Worm (Caenorhabditis elegans) whole organism, dauer: ENCODE results near the gene Y6E2A.10.
"Not testable (repeated sequence)": the region's sequence is repeated elsewhere in the genome, so short reads cannot be mapped to it uniquely, and the experiment has no call there.

Source experiments
- unc-62 ChIP-seq: sonication (generic microtip); optimal IDR thresholded peaks from 2 replicates; lab custom pipeline; 2017; ENCODE audit warnings: missing biosample characterization, missing genetic modification reagents, missing genetic modification characterization

The Y6E2A.10 gene

DNA sequence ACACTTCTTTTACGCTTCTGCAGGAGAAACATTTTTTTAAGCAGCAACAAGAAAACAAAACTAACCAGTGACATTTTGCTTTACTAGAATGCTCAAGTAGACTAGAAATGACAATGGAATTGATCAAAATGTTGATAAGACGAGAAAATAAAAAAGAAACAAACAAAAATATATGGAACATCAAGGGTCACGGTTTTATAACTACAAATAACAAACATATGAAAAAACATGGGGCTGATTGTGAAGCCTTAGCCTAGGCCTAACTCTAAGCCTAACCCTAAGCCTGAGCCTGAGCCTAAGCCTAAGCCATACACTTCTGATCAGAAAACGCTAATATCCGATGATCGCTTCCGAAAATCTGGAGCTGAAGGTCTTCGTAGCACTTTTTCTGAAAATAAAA is at the start of gene Y6E2A.10:
Gene Y6E2A.10 (minus strand): TSS at position 101 of the 400 bp plus-strand sequence.
- no peak for TF ChIP-seq unc-62 (GFP tag; lab: Kevin White, UChicago)

DNA sequence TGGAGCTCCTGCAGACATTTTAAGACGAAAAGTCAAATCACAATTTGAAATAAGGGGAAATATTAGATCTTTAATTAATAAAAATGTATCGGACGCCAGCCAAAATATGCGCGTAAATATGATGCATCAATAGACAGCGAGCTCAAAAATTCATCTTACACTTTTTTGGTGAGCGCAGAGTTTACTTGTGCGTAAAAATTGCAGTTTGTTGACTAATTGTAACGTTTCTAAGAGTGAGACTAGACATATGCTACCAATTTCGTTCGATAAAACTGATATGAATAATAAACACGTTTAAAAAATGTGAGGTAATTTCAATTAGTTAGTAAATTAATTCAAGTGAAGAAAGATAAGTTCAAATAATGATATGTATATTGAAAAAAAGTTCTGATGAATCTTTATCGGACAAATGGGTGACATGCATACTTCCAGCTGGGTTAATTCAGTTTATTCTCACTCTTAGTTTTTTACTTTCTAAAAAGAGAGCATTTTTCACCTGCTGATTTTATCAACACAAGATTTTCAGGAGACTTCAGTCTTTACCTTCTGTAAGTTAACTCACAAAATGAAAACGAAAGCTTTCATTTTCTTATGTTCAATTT is 48.9 kb upstream of the Y6E2A.10 start, which contains the start of the genes nhr-285 and irld-52:
Gene nhr-285 (minus strand): TSS at position 101 of the 602 bp plus-strand sequence.
Gene irld-52 (plus strand): TSS at position 552 of the 602 bp plus-strand sequence.
- no peak for TF ChIP-seq unc-62 (GFP tag; lab: Kevin White, UChicago)

DNA sequence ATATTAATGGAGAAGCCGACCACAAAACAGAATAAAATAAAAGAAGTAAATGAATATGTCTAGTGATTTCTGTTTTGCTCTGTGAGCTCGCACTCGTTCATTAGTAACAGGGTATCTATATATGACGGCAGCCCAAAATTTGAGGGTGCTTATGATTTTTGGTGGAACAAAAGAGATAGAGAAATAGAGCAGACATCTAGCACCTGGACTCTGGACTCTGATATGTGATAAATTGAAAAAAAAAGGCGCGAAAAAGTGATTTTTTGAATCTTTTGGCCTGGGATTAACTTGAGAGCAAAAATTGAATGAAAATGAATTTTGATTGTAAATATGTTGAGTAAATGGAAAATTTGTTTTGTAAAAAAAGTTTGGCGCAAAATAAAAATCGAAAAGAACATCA is 46.3 kb upstream of the Y6E2A.10 start, which contains the start of gene nhr-283:
Gene nhr-283 (minus strand): TSS at position 101 of the 400 bp plus-strand sequence.
- TF ChIP-seq unc-62 (GFP tag; lab: Kevin White, UChicago), result no peak

DNA sequence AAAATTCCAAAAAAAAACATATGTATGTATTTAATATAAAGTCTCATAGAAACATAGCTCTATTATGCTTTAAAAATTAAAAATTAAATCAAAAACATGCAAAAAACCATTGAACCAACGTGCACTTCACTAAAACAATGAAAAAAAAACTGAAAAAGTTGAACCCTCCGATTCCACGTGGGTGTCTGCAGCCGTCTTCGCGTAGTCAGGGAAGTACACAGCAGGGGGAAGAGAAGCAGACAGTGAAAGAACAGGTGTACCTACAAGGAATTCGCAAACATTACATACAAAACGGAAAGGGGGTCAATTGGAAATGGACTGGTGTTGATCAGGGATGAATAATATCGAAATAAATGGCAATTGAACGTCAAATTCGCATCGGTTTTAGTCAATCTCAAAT is 43.6 kb upstream of the Y6E2A.10 start:
- no peak for TF ChIP-seq unc-62 (GFP tag; lab: Kevin White, UChicago)

DNA sequence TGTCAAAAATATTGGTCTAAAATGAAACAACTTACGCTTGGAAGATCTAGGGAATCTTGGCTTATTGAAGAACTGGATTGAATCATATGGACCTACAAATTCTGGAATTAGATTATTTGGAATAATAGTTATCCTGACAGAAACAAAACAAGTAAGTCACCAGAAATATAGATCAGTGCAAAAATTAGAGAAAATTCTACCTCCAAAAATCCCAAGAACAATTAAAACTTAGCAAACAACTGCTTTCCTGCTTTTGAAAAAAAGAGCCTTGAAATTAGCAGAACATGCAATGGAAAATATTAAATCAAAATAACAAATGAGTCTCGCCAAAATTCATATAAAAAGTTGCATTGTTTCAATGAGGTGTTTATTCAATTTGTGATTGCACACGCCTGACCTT is 42.8 kb upstream of the Y6E2A.10 start, which contains the start of gene nhr-60:
Gene nhr-60 (minus strand): TSS at position 101 of the 400 bp plus-strand sequence.
- TF ChIP-seq unc-62 (GFP tag; lab: Kevin White, UChicago), result no peak

DNA sequence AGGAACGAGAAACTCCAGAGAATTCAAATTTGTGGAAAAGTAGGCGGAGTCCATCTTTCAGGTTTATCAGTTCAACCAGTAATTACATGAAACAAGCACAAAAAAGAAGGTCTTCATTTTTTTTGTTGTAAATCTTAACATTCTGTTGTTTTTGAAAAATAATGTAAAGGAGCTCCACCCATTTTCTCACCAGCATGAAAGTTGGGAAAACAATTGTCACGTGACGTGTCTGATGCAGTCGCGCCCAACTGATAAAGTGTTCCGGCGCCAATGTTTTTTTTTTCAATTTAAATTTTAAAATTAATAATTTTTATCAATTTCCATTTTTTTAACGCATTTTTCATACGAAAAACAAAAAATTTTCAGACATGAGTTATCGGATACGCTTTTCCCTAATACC is 38.7 kb upstream of the Y6E2A.10 start, which contains the start of gene F57A10.4:
Gene F57A10.4 (plus strand): TSS at position 367 of the 400 bp plus-strand sequence.
- TF ChIP-seq unc-62 (GFP tag; lab: Kevin White, UChicago), result no peak

DNA sequence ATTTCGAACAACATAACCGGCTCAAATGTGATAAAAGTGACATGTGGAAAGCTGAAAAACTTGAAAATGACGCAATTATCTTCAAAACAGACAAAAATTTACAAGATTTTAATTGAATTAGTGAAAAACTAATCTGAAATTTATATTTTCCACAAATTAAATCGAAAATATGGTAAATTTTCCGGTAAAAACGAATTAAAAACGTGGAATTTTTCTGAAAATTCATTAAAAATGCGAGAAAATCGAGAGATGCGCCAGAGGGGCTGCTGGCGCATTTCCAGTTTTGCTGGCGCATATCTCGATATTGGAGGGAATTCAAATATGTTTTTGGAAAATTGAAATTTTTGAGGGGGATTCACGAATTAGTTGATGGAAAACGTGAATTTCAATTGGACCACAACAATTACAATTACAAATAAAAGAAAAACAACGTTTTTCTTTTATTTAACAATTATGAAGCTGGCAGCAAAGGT is 35.8 kb upstream of the Y6E2A.10 start, which contains the start of the genes haf-3 and F57A10.2:
Gene haf-3 (minus strand): TSS at position 51 of the 473 bp plus-strand sequence.
Gene F57A10.2 (plus strand): TSS at position 454 of the 473 bp plus-strand sequence.
- TF ChIP-seq unc-62 (GFP tag; lab: Kevin White, UChicago), result no peak

DNA sequence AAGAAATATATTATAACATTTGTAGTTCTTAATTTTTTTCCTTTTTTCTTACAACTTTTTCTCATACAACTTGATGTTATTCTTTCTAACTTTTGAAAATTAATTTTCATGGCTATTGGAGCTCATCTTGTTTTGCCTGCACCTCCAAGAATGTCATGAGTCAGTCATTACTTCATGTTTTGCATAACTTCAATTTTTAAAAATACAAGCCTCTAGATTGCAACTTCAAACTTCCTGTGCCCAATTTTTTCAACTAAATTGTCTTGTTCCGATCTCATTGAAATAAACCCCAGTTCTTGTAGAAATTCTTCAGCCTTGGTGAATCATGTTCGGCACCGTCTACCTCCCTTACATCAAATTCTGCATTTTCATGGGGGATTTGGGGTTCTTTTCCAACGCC is 28.1 kb upstream of the Y6E2A.10 start, which contains the start of gene str-9:
Gene str-9 (plus strand): TSS at position 301 of the 400 bp plus-strand sequence.
- no peak for TF ChIP-seq unc-62 (GFP tag; lab: Kevin White, UChicago)

DNA sequence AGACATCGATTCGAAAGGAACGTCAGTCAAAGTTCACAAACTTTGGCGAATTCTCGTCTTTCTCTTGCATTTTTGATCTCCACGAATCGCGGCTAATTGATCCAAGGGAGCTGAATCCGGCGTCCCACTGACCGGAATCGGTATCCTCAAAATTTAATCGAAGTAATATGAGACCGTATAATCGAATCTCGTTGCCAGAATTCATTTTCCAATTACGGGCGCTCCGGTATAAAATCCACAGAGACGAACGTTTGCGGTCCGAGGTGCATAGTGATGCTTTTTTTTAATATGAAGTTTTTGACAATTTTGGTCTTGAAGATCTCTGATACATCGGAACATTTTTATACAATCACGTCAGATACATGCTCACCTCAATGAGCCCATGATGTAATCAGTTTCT is 27.3 kb upstream of the Y6E2A.10 start:
- TF ChIP-seq unc-62 (GFP tag; lab: Kevin White, UChicago), result no peak

DNA sequence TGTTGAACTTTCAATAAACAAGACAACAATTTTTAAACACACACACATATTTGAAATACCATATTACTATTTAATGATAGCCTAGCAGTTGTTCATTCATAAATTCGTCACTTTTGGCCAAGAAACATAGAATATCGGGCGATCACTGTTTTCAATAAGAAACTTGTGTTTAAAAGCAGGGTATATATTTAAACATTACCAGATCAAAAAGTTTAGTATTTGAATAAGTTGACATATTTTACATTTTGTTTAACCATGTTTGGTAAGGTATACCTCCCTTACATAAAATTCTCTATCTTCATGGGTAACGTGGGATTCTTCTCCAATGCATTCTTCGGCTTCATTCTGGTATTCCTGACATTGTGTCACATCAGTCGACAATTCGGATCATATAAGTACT is 24.4 kb upstream of the Y6E2A.10 start, which contains the start of gene str-8:
Gene str-8 (plus strand): TSS at position 301 of the 400 bp plus-strand sequence.
- not testable (repeated sequence) for TF ChIP-seq unc-62 (GFP tag; lab: Kevin White, UChicago)

DNA sequence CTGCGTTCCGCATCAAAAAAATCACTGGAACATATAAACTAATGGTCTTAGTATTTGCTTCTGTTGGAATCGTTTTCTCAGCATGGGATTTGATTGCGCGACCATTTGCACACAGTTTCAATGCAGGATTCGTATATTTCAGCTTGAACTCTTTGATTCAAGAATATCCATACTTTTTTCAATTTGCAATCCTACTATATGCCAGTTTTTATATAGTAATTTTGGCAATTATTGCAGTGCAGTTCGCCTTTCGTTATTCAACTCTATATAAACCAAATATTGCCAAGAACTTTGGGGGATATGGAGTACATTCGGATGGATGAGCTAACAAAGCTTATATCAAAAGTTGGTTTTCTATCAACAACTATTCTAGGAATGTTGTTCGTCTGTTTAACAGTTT is 22.6 kb upstream of the Y6E2A.10 start, which contains the start of gene str-5:
Gene str-5 (plus strand): TSS at position 301 of the 400 bp plus-strand sequence.
- not testable (repeated sequence) for TF ChIP-seq unc-62 (GFP tag; lab: Kevin White, UChicago)

DNA sequence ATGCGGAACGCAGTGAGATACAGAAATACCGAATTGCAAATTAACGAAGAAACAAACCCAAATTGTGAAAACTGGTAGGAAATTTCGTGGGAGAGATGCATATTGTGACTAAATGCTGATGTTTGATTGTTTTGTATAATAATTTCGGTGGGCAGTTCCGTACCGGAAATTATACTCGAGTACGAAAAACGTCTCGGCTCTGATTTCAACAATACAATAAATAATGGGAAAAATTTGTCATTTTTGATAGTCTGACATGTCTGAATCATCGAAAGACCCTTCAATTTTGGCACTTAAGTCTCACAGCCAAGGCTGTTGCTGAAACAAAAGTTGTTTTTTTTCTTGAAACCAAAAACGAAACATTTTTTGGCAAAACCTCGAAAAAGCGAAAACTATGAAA is 21.7 kb upstream of the Y6E2A.10 start, which contains the start of gene str-43:
Gene str-43 (minus strand): TSS at position 101 of the 400 bp plus-strand sequence.
- no peak for TF ChIP-seq unc-62 (GFP tag; lab: Kevin White, UChicago)

DNA sequence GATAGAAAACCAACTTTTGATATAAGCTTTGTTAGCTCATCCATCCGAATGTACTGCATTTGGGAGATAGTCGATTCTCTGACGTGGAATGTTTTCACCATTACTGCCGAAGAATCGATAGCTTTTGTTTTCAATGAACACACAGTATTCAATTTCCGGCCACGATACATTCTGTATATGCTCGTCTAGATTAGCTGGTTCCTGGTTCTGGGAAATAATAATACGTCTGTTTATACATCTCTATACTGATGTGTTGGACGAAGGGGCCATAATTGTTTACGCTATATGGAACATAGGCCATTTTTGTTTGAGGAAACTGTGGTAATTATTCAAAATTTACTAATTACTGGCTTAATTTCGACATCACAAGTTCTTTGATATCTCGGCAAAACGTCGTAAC is 19.8 kb upstream of the Y6E2A.10 start, which contains the start of gene str-6:
Gene str-6 (minus strand): TSS at position 101 of the 400 bp plus-strand sequence.
- no peak for TF ChIP-seq unc-62 (GFP tag; lab: Kevin White, UChicago)

DNA sequence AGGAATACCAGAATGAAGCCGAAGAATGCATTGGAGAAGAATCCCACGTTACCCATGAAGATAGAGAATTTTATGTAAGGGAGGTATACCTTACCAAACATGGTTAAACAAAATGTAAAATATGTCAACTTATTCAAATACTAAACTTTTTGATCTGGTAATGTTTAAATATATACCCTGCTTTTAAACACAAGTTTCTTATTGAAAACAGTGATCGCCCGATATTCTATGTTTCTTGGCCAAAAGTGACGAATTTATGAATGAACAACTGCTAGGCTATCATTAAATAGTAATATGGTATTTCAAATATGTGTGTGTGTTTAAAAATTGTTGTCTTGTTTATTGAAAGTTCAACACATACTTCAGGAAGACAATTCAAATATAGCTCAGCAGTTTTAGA is 18.0 kb upstream of the Y6E2A.10 start, which contains the start of gene T23D5.8:
Gene T23D5.8 (minus strand): TSS at position 101 of the 400 bp plus-strand sequence.
- not testable (repeated sequence) for TF ChIP-seq unc-62 (GFP tag; lab: Kevin White, UChicago)

DNA sequence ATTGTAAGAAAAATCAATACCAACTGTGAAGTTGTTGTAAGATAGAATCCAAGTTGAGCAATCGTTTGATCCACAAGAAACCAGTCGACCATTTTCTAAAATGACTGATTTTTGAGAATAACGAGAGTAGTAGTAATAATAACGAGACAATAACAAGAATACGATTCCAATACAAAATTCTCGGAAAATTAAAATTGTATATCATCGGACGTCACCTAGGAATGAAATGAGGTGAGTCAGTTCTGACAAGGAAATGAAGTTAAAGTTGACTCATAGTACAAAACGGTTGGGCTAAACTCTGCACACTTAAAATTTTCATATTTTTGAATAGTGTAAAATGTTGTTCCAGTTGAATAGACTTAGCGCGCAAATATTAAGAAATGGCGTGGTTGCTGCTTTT is 14.0 kb upstream of the Y6E2A.10 start, which contains the start of gene str-19:
Gene str-19 (minus strand): TSS at position 101 of the 400 bp plus-strand sequence.
- not testable (repeated sequence) for TF ChIP-seq unc-62 (GFP tag; lab: Kevin White, UChicago)

DNA sequence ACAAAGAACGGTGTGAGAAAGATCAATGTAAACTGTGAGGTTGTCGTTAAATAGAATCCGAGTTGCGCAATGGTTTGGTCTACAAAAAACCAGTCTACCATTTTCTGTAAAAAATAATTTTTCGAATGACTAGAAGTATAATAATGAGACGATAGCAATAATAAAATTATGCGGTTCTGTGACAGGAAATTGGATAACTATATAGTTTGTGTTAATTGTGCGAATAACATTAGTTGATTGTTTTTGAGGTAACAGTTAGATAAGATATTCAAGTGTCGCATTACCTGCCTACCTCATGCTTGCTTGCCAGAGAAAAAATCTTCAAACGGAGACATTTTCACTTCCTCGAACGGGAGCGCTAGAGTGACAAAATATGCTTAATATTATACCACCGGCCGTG is 11.5 kb upstream of the Y6E2A.10 start, which contains the start of gene str-18:
Gene str-18 (minus strand): TSS at position 101 of the 400 bp plus-strand sequence.
- no peak for TF ChIP-seq unc-62 (GFP tag; lab: Kevin White, UChicago)
